Fruit fly (Drosophila melanogaster): Measurements from ENCODE around the gene a10.

a10 gene

DNA sequence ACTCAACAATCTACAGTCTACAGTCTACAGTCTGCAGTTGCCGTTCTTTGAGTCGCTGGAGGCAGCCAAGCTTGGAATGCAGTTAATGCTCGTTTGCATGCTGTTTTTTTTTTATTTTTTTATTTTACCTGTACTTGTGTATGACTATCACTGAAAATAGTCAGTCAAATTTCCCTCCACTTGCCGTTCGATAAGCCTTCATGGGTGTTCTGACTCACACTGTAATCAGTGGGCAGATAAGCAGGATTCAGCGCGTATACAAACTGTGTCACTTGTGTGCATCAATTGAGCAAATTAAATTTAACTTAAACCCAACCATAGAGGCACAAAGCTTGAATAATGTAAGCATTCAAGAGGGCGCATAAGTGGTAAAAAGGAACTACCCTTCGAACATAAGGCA is 46.2 kb downstream of the a10 start:
- TF ChIP-seq pad (GFP tag; optimal IDR thresholded peaks at IDR 0.05) (no peak), Mnt (GFP tag; optimal IDR thresholded peaks at IDR 0.05) (no peak), bab1 (GFP tag; optimal IDR thresholded peaks at IDR 0.05) (no peak), kay (GFP tag; ENCODE audit: borderline replicate concordance) (peak; percentile 96)

- TF ChIP-seq tj (GFP tag; optimal IDR thresholded peaks at IDR 0.05) (no peak), Clk (GFP tag; optimal IDR thresholded peaks at IDR 0.05) (no peak), kay (GFP tag; ENCODE audit: borderline replicate concordance) (peak; percentile 24)
These were observed 47.7 kb downstream of the a10 start for dm6 chr3L:16975638-16976528.

DNA sequence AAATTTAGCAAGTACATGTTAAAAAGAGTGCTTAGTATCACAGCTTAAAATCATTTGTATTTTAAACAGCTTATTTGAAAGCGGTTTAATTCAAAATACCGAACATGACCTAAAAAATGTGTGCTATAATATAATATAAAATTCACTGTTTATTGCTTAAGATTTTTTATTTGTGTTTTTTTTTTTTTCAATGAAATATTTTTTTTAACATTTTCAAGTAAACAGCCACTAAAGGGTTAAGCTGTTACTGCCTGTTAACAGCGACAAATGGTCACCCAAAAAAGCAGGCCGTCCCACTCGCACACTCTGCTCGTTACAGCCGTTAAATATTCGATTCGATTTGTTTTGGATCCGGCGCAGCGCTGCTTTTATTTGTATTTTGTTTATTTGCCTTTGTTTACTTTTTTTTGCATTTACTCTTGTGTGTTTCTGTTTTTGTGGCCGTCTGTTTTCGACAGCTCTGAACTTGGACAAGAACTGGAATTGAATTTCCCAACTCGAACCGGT is 48.8 kb downstream of the a10 start:
- TF ChIP-seq Clk (GFP tag; optimal IDR thresholded peaks at IDR 0.05), result no peak
- TF ChIP-seq pad (GFP tag; optimal IDR thresholded peaks at IDR 0.05), result no peak
- no peak for TF ChIP-seq CG5204 (GFP tag; optimal IDR thresholded peaks at IDR 0.05)
- TF ChIP-seq kay (GFP tag; ENCODE audit: borderline replicate concordance), result peak; percentile 42
- no peak for TF ChIP-seq Crg-1 (GFP tag; optimal IDR thresholded peaks at IDR 0.05)

Measured in whole organism, adult.